Fruit fly (Drosophila melanogaster) whole organism, wandering third instar larva: Measurements from ENCODE around the gene CG14427.

Experiments used
- CG9705 ChIP-seq: fragments of 200-800 bp; sonication (Bioruptor generic); optimal IDR thresholded peaks from 2 replicates; lab custom pipeline; 2018; ENCODE audit warnings: missing biosample characterization, mild to moderate bottlenecking, missing genetic modification characterization
- Dfd ChIP-seq: fragments of >200 bp; optimal IDR thresholded peaks from 2 replicates; lab custom pipeline; 2017; ENCODE audit warnings: missing biosample characterization, missing genetic modification characterization
- Dif ChIP-seq: fragments of 200-275, 200-300 bp; sonication (Bioruptor generic); optimal IDR thresholded peaks from 2 replicates; lab custom pipeline; 2018; ENCODE audit warnings: missing biosample characterization, missing genetic modification characterization; ENCODE audit not compliant: partially characterized antibody
- GATAd ChIP-seq: sonication (Bioruptor generic); optimal IDR thresholded peaks from 2 replicates; lab custom pipeline; 2016; ENCODE audit warnings: missing biosample characterization, missing genetic modification characterization
- HLH106 ChIP-seq: fragments of 200-800 bp; optimal IDR thresholded peaks from 3 replicates; lab custom pipeline; 2019; ENCODE audit warnings: missing biosample characterization, mild to moderate bottlenecking, missing genetic modification characterization, moderate library complexity
- Hnf4 ChIP-seq: fragments of 200-800 bp; sonication (Bioruptor generic); optimal IDR thresholded peaks from 2 replicates; lab custom pipeline; 2016; ENCODE audit warnings: missing biosample characterization, mild to moderate bottlenecking, missing genetic modification characterization
- Hr78 ChIP-seq: fragments of >200 bp; optimal IDR thresholded peaks from 2 replicates; lab custom pipeline; 2017; ENCODE audit warnings: missing biosample characterization, missing genetic modification characterization
- Hr83 ChIP-seq: fragments of 200-300 bp; sonication (Bioruptor generic); optimal IDR thresholded peaks from 2 replicates; lab custom pipeline; 2016; ENCODE audit warnings: missing biosample characterization, mild to moderate bottlenecking, missing genetic modification characterization, moderate library complexity; ENCODE audit not compliant: poor library complexity, severe bottlenecking
- Jra ChIP-seq: sonication (Bioruptor generic); optimal IDR thresholded peaks from 2 replicates; lab custom pipeline; 2016; ENCODE audit warnings: missing biosample characterization, missing genetic modification characterization
- Mio ChIP-seq: sonication (Bioruptor generic); optimal IDR thresholded peaks from 2 replicates; lab custom pipeline; 2016; ENCODE audit warnings: missing biosample characterization, missing genetic modification characterization
- Myc ChIP-seq: fragments of >200 bp; optimal IDR thresholded peaks from 2 replicates; lab custom pipeline; 2017
- N ChIP-seq: fragments of >200 bp; optimal IDR thresholded peaks from 2 replicates; lab custom pipeline; 2018; ENCODE audit warnings: missing biosample characterization, missing external identifiers, missing genetic modification characterization
- OdsH ChIP-seq: fragments of 200-800 bp; sonication (Bioruptor generic); optimal IDR thresholded peaks from 2 replicates; lab custom pipeline; 2016; ENCODE audit warnings: missing biosample characterization, mild to moderate bottlenecking, missing genetic modification characterization
- Rel ChIP-seq, 2 experiments: fragments of 200-800 bp; sonication (Bioruptor generic) in 1 of 2; optimal IDR thresholded peaks; 2 replicates in 1 of 2; 3 replicates in 1 of 2; lab custom pipeline; 2016 to 2019; ENCODE audit warnings: mild to moderate bottlenecking in 2 of 2, missing biosample characterization in 2 of 2, missing genetic modification characterization in 2 of 2, moderate library complexity in 1 of 2
- Sp1 ChIP-seq: fragments of 200-800 bp; sonication (Bioruptor generic); optimal IDR thresholded peaks from 3 replicates; lab custom pipeline; 2019; ENCODE audit warnings: missing biosample characterization, mild to moderate bottlenecking, missing genetic modification characterization, moderate library complexity
- Vsx2 ChIP-seq: fragments of 200-300, 225-300 bp; sonication (Bioruptor generic); optimal IDR thresholded peaks from 2 replicates; lab custom pipeline; 2018; ENCODE audit warnings: missing biosample characterization, missing genetic modification characterization; ENCODE audit not compliant: partially characterized antibody
- br ChIP-seq: fragments of 200-800 bp; sonication (Bioruptor generic); optimal IDR thresholded peaks from 2 replicates; lab custom pipeline; 2016; ENCODE audit warnings: missing biosample characterization, missing genetic modification characterization
- dl ChIP-seq, 2 experiments: fragments of 175-275, 200-275 bp in 1 of 2; fragments of 200-275 bp in 1 of 2; sonication (Bioruptor generic); optimal IDR thresholded peaks; lab custom pipeline; 2018; ENCODE audit warnings: mild to moderate bottlenecking in 2 of 2, missing biosample characterization in 2 of 2, missing genetic modification characterization in 2 of 2, moderate library complexity in 2 of 2; ENCODE audit not compliant: partially characterized antibody in 2 of 2, insufficient read depth in 1 of 2
- ey ChIP-seq: fragments of 200-800 bp; sonication (Bioruptor generic); optimal IDR thresholded peaks from 2 replicates; lab custom pipeline; 2016; ENCODE audit warnings: missing biosample characterization, missing genetic modification characterization
- foxo ChIP-seq, 2 experiments: fragments of 200-800 bp; sonication (Bioruptor generic); optimal IDR thresholded peaks; 2 replicates in 1 of 2; 3 replicates in 1 of 2; lab custom pipeline; 2016 to 2017; ENCODE audit warnings: missing biosample characterization in 2 of 2, missing genetic modification characterization in 2 of 2
- fru ChIP-seq: fragments of 200-800 bp; sonication (Bioruptor generic); optimal IDR thresholded peaks from 3 replicates; lab custom pipeline; 2016; ENCODE audit warnings: missing biosample characterization, mild to moderate bottlenecking, missing genetic modification characterization
- h ChIP-seq: fragments of 200-800 bp; sonication (Bioruptor generic); optimal IDR thresholded peaks from 3 replicates; lab custom pipeline; 2016; ENCODE audit warnings: missing biosample characterization, mild to moderate bottlenecking, missing genetic modification characterization
- jim ChIP-seq: fragments of 175-275, 200-325 bp; sonication (Bioruptor generic); optimal IDR thresholded peaks from 2 replicates; lab custom pipeline; 2016; ENCODE audit warnings: missing biosample characterization, mild to moderate bottlenecking, missing genetic modification characterization
- lola ChIP-seq: fragments of >200 bp; optimal IDR thresholded peaks from 2 replicates; lab custom pipeline; 2017; ENCODE audit warnings: missing biosample characterization, missing genetic modification characterization
- psq ChIP-seq: fragments of 200-800 bp; sonication (Bioruptor generic); optimal IDR thresholded peaks from 3 replicates; lab custom pipeline; 2017; ENCODE audit warnings: missing biosample characterization, mild to moderate bottlenecking, missing genetic modification characterization, moderate library complexity
- rgr ChIP-seq: fragments of 200-800 bp; sonication (Bioruptor generic); optimal IDR thresholded peaks from 3 replicates; lab custom pipeline; 2016; ENCODE audit warnings: missing biosample characterization, mild to moderate bottlenecking, missing genetic modification characterization
- sage ChIP-seq: fragments of 200-800 bp; sonication (Bioruptor generic); optimal IDR thresholded peaks from 2 replicates; lab custom pipeline; 2016; ENCODE audit warnings: missing biosample characterization, mild to moderate bottlenecking, missing genetic modification characterization
- sv ChIP-seq: fragments of 200-800 bp; sonication (Bioruptor generic); optimal IDR thresholded peaks from 3 replicates; lab custom pipeline; 2016; ENCODE audit warnings: missing biosample characterization, missing genetic modification characterization
- usp ChIP-seq: fragments of >200 bp; optimal IDR thresholded peaks from 2 replicates; lab custom pipeline; 2017; ENCODE audit warnings: missing biosample characterization, missing genetic modification characterization

The CG14427 gene

dm6 chrX:7063563-7063962 is 23.2 kb downstream of the CG14427 start:
- TF ChIP-seq Myc (lab: Kevin White, UChicago) (no peak), GATAd (no peak), Jra (GFP tag; lab: Kevin White, UChicago) (no peak), Hr83 (GFP tag; lab: Kevin White, UChicago) (no peak), sv (GFP tag; lab: Kevin White, UChicago) (no peak), psq (GFP tag; lab: Kevin White, UChicago) (no peak), HLH106 (tag; lab: Kevin White, UChicago) (no peak), Rel (GFP tag; optimal IDR thresholded peaks at IDR 0.05; lab: Kevin White, UChicago) (no peak), Rel (tag; optimal IDR thresholded peaks at IDR 0.05; lab: Kevin White, UChicago) (no peak), N (no peak), Mio (GFP tag; lab: Kevin White, UChicago) (no peak), fru (GFP tag; lab: Kevin White, UChicago) (no peak), Hr78 (GFP tag; lab: Kevin White, UChicago) (no peak), OdsH (GFP tag; lab: Kevin White, UChicago) (no peak), Dfd (GFP tag; lab: Kevin White, UChicago) (no peak), sage (no peak), lola (GFP tag; lab: Kevin White, UChicago) (no peak), br (no peak), jim (no peak)
- TF ChIP-seq, all 38 proteins: peak for 0

- TF ChIP-seq foxo (GFP tag; optimal IDR thresholded peaks at IDR 0.05; lab: Kevin White, UChicago) (no peak), OdsH (GFP tag; lab: Kevin White, UChicago) (no peak), Mio (GFP tag; lab: Kevin White, UChicago) (no peak), Dfd (GFP tag; lab: Kevin White, UChicago) (no peak), rgr (GFP tag; lab: Kevin White, UChicago) (no peak), usp (GFP tag; lab: Kevin White, UChicago) (no peak), fru (GFP tag; lab: Kevin White, UChicago) (no peak), Dif (GFP tag; lab: Kevin White, UChicago) (no peak), psq (GFP tag; lab: Kevin White, UChicago) (no peak)
Measured at dm6 chrX:7065835-7066234, 25.4 kb downstream of the CG14427 start, which contains the start of gene CG12541. TSS of gene CG12541 (minus strand) at chrX:7066052.

dm6 chrX:7066608-7067007 is 26.2 kb downstream of the CG14427 start:
- no peak for TF ChIP-seq rgr (GFP tag; lab: Kevin White, UChicago)
- no peak for TF ChIP-seq CG9705 (GFP tag; lab: Kevin White, UChicago)
- no peak for TF ChIP-seq Hr83 (GFP tag; lab: Kevin White, UChicago)

dm6 chrX:7067248-7067647 is 26.8 kb downstream of the CG14427 start:
- TF ChIP-seq foxo (GFP tag; optimal IDR thresholded peaks at IDR 0.05; lab: Kevin White, UChicago) (peak in 1 of 2 experiments; percentile 44), ey (peak; percentile 3), psq (GFP tag; lab: Kevin White, UChicago) (peak; percentile 27), N (no peak), Vsx2 (GFP tag; lab: Kevin White, UChicago) (no peak), h (peak; percentile 23), HLH106 (tag; lab: Kevin White, UChicago) (peak; percentile 15), Sp1 (GFP tag; lab: Kevin White, UChicago) (peak; percentile 12), br (no peak), rgr (GFP tag; lab: Kevin White, UChicago) (peak; percentile 4), Hnf4 (GFP tag; lab: Kevin White, UChicago) (peak; percentile 4), fru (GFP tag; lab: Kevin White, UChicago) (peak; percentile 22), Rel (GFP tag; optimal IDR thresholded peaks at IDR 0.05; lab: Kevin White, UChicago) (no peak), Rel (tag; optimal IDR thresholded peaks at IDR 0.05; lab: Kevin White, UChicago) (peak; percentile 82)

- no peak for TF ChIP-seq Rel (GFP tag; optimal IDR thresholded peaks at IDR 0.05; lab: Kevin White, UChicago)
- TF ChIP-seq Rel (tag; optimal IDR thresholded peaks at IDR 0.05; lab: Kevin White, UChicago) = peak; percentile 54
- TF ChIP-seq dl (GFP tag; optimal IDR thresholded peaks at IDR 0.05; lab: Kevin White, UChicago; ENCODE audit: insufficient read depth in 1 of 2, partially characterized antibody in 2 of 2) = peak in 1 of 2 experiments; percentile 35
- TF ChIP-seq CG9705 (GFP tag; lab: Kevin White, UChicago) = no peak
Measured at dm6 chrX:7068088-7068487, 27.7 kb downstream of the CG14427 start.
